Fruit fly (Drosophila melanogaster): Measurements from ENCODE around the gene CG4815.
A peak's percentile ranks its signal among the peaks of the same experiment; 100 is the strongest.

The CG4815 gene

dm6 chr3R:27948421-27948906 lies 42.1 kb downstream of the CG4815 start, which contains the start of gene Gp93 (continued):
- TF ChIP-seq fd102C (GFP tag; optimal IDR thresholded peaks at IDR 0.05), result no peak
- peak; percentile 62 for TF ChIP-seq CG9215 (GFP tag; IDR thresholded peaks at IDR 0.05)
- peak; percentile 67 for TF ChIP-seq nom (GFP tag; optimal IDR thresholded peaks at IDR 0.05)
- peak; percentile 69 for TF ChIP-seq CG2678 (tag; optimal IDR thresholded peaks at IDR 0.05)
- TF ChIP-seq Spps (tag; optimal IDR thresholded peaks at IDR 0.05), result peak; percentile 8
- TF ChIP-seq ash1 (GFP tag; optimal IDR thresholded peaks at IDR 0.05), result no peak
- TF ChIP-seq pfk (GFP tag; optimal IDR thresholded peaks at IDR 0.05), result peak; percentile 26
- no peak for TF ChIP-seq CG10209 (GFP tag; optimal IDR thresholded peaks at IDR 0.05)
- no peak for TF ChIP-seq zen2 (GFP tag; IDR thresholded peaks at IDR 0.05; ENCODE audit: partially characterized antibody)
- 0 out of 3 replicates have a peak, but pooled peaks have one; percentile 43 for TF ChIP-seq CG11456 (GFP tag; IDR thresholded peaks at IDR 0.05)
- TF ChIP-seq CG11247 (GFP tag; IDR thresholded peaks at IDR 0.05), result peak; percentile 64
- TF ChIP-seq sr (GFP tag; IDR thresholded peaks at IDR 0.05), result no peak
- peak; percentile 67; the same call in 1 of the 2 replicates for TF ChIP-seq CG17328 (GFP tag; IDR thresholded peaks at IDR 0.05)
- no peak for TF ChIP-seq CG14860 (GFP tag; IDR thresholded peaks at IDR 0.05; ENCODE audit: partially characterized antibody)
- peak; percentile 29 for TF ChIP-seq CG4820 (GFP tag; optimal IDR thresholded peaks at IDR 0.05)
- TF ChIP-seq gcm (GFP tag; optimal IDR thresholded peaks at IDR 0.05), result no peak
- no peak for TF ChIP-seq CG10959 (GFP tag; IDR thresholded peaks at IDR 0.05)
- TF ChIP-seq sens-2 (GFP tag; IDR thresholded peaks at IDR 0.05), result no peak; the same call in 1 of the 2 replicates
- TF ChIP-seq CG8290 (GFP tag; optimal IDR thresholded peaks at IDR 0.05), result no peak
- TF ChIP-seq CG8290 (tag; optimal IDR thresholded peaks at IDR 0.05), result peak in 1 of 2 experiments; percentile 59
- no peak for TF ChIP-seq CG6813 (GFP tag; optimal IDR thresholded peaks at IDR 0.05)
- TF ChIP-seq pita (GFP tag; optimal IDR thresholded peaks at IDR 0.05), result no peak
- TF ChIP-seq CG7372 (GFP tag; IDR thresholded peaks at IDR 0.05), result peak; percentile 40; the same call in 1 of the 2 replicates
- no peak for TF ChIP-seq CG15269 (tag; optimal IDR thresholded peaks at IDR 0.05)
- TF ChIP-seq NC2β (GFP tag; optimal IDR thresholded peaks at IDR 0.05), result peak; percentile 41
- 0 out of 2 replicates have a peak, but pooled peaks have one; percentile 5 for TF ChIP-seq wdn (GFP tag; IDR thresholded peaks at IDR 0.05)
- TF ChIP-seq CG3065 (GFP tag; optimal IDR thresholded peaks at IDR 0.05), result no peak
- no peak for TF ChIP-seq gsb-n (tag; optimal IDR thresholded peaks at IDR 0.05)
- TF ChIP-seq usp (GFP tag; optimal IDR thresholded peaks at IDR 0.05), result no peak
- TF ChIP-seq CG6854 (GFP tag; optimal IDR thresholded peaks at IDR 0.05), result no peak
- TF ChIP-seq CG8281 (tag; optimal IDR thresholded peaks at IDR 0.05), result no peak
- no peak for TF ChIP-seq zfh2 (GFP tag; optimal IDR thresholded peaks at IDR 0.05)
- TF ChIP-seq unpg (GFP tag; optimal IDR thresholded peaks at IDR 0.05), result peak; percentile 59
- TF ChIP-seq Hr51 (GFP tag; optimal IDR thresholded peaks at IDR 0.05), result peak; percentile 15 to 66
- TF ChIP-seq D19B (GFP tag; optimal IDR thresholded peaks at IDR 0.05), result no peak
- no peak for TF ChIP-seq ewg (GFP tag; optimal IDR thresholded peaks at IDR 0.05)
- peak; percentile 39 for TF ChIP-seq Fer1 (GFP tag; optimal IDR thresholded peaks at IDR 0.05)
- TF ChIP-seq Camta (GFP tag; optimal IDR thresholded peaks at IDR 0.05), result peak; percentile 21
- TF ChIP-seq corto (GFP tag; optimal IDR thresholded peaks at IDR 0.05), result no peak
- no peak for TF ChIP-seq jigr1 (GFP tag; IDR thresholded peaks at IDR 0.05)
- TF ChIP-seq ham (GFP tag; IDR thresholded peaks at IDR 0.05), result no peak
- peak; percentile 58 for TF ChIP-seq Chrac-16 (GFP tag; optimal IDR thresholded peaks at IDR 0.05)
- no peak for TF ChIP-seq Asciz (GFP tag; optimal IDR thresholded peaks at IDR 0.05)
- TF ChIP-seq CG10462 (GFP tag; optimal IDR thresholded peaks at IDR 0.05), result peak; percentile 53
- peak; percentile 35 for TF ChIP-seq ERR (GFP tag; optimal IDR thresholded peaks at IDR 0.05)
- peak; percentile 28; the same call in 1 of the 3 replicates for TF ChIP-seq CG7357 (GFP tag; IDR thresholded peaks at IDR 0.05)
- peak; percentile 37 for TF ChIP-seq Sin3A (optimal IDR thresholded peaks at IDR 0.05)
- TF ChIP-seq crol (GFP tag; IDR thresholded peaks at IDR 0.05), result no peak
- TF ChIP-seq p53 (GFP tag; optimal IDR thresholded peaks at IDR 0.05), result no peak
- no peak for TF ChIP-seq CG1529 (GFP tag; optimal IDR thresholded peaks at IDR 0.05)
- no peak for TF ChIP-seq CG11504 (tag; optimal IDR thresholded peaks at IDR 0.05)
